Fruit fly (Drosophila melanogaster) whole organism, embryonic: Measurements from ENCODE around the gene CG4297.

Experiments
- Bgb ChIP-seq: fragments of 200-800 bp; sonication (Bioruptor generic); IDR thresholded peaks from 2 replicates; pipeline ENCODE4 v1.3.6; 2022; ENCODE audit warnings: missing biosample characterization, missing genetic modification characterization; ENCODE audit not compliant: partially characterized antibody
- C15 ChIP-seq: fragments of 200-800 bp; sonication (Bioruptor generic); IDR thresholded peaks from 3 replicates; pipeline ENCODE4 v1.3.6; 2022; ENCODE audit warnings: missing biosample characterization, missing genetic modification characterization
- CG1024 ChIP-seq: fragments of 200-800 bp; sonication (Bioruptor generic); IDR thresholded peaks from 2 replicates; pipeline ENCODE4 v1.3.6; 2022; ENCODE audit warnings: missing biosample characterization, missing genetic modification characterization
- CG10274 ChIP-seq: fragments of 200-800 bp; sonication (Bioruptor generic); optimal IDR thresholded peaks from 3 replicates; lab custom pipeline; 2017; ENCODE audit warnings: missing biosample characterization, mild to moderate bottlenecking, missing genetic modification characterization
- CG10321 ChIP-seq: fragments of 200-800 bp; sonication (Bioruptor generic); IDR thresholded peaks from 2 replicates; pipeline ENCODE4 v1.3.6; 2022; ENCODE audit warnings: missing biosample characterization, missing genetic modification characterization
- CG11456 ChIP-seq: fragments of 200-800 bp; sonication (Bioruptor generic); IDR thresholded peaks from 3 replicates; pipeline ENCODE4 v1.3.6; 2022; ENCODE audit warnings: missing biosample characterization, missing genetic modification characterization
- CG11723 ChIP-seq: fragments of 200-800 bp; sonication (Bioruptor generic); optimal IDR thresholded peaks from 2 replicates; lab custom pipeline; 2017; ENCODE audit warnings: missing biosample characterization, mild to moderate bottlenecking, missing genetic modification characterization
- CG13624 ChIP-seq: fragments of 200-800 bp; sonication (Bioruptor generic); optimal IDR thresholded peaks from 2 replicates; lab custom pipeline; 2016; ENCODE audit warnings: missing biosample characterization, missing genetic modification characterization
- CG15601 ChIP-seq: fragments of 200-800 bp; sonication (Bioruptor generic); optimal IDR thresholded peaks from 3 replicates; lab custom pipeline; 2019; ENCODE audit warnings: missing biosample characterization, mild to moderate bottlenecking, missing genetic modification characterization, moderate library complexity
- CG15696 ChIP-seq: fragments of 200-800 bp; sonication (Bioruptor generic); optimal IDR thresholded peaks from 2 replicates; lab custom pipeline; 2019; ENCODE audit warnings: missing biosample characterization, mild to moderate bottlenecking, missing genetic modification characterization, moderate library complexity
- CG16813 ChIP-seq: fragments of 200-800 bp; sonication (Bioruptor generic); IDR thresholded peaks from 3 replicates; pipeline ENCODE4 v1.3.6; 2022; ENCODE audit warnings: missing biosample characterization, missing genetic modification characterization; ENCODE audit not compliant: partially characterized antibody
- CG16863 ChIP-seq: fragments of 200-800 bp; sonication (Bioruptor generic); optimal IDR thresholded peaks from 3 replicates; lab custom pipeline; 2016; ENCODE audit warnings: missing biosample characterization, missing genetic modification characterization
- CG17385 ChIP-seq: fragments of 200-800 bp; sonication (Bioruptor generic); optimal IDR thresholded peaks from 3 replicates; lab custom pipeline; 2018; ENCODE audit warnings: missing biosample characterization, mild to moderate bottlenecking, missing genetic modification characterization
- CG17912 ChIP-seq: fragments of 200-800 bp; sonication (Bioruptor generic); optimal IDR thresholded peaks from 2 replicates; lab custom pipeline; 2018; ENCODE audit warnings: missing biosample characterization, mild to moderate bottlenecking, missing genetic modification characterization
- CG18476 ChIP-seq: fragments of 200-800 bp; sonication (Bioruptor generic); optimal IDR thresholded peaks from 2 replicates; lab custom pipeline; 2016; ENCODE audit warnings: missing biosample characterization, mild to moderate bottlenecking, missing genetic modification characterization
- CG2120 ChIP-seq: fragments of 200-800 bp; sonication (Bioruptor generic); optimal IDR thresholded peaks from 3 replicates; lab custom pipeline; 2016; ENCODE audit warnings: missing biosample characterization, missing genetic modification characterization
- CG3726 ChIP-seq: fragments of 200-800 bp; sonication (Bioruptor generic); IDR thresholded peaks from 3 replicates; pipeline ENCODE4, ENCODE4 v1.3.6; 2022; ENCODE audit warnings: missing biosample characterization, missing genetic modification characterization
- CG42726 ChIP-seq: fragments of 200-800 bp; sonication (Bioruptor generic); IDR thresholded peaks from 2 replicates; pipeline ENCODE4 v1.3.6; 2022; ENCODE audit warnings: missing biosample characterization, missing genetic modification characterization; ENCODE audit not compliant: partially characterized antibody
- CG4360 ChIP-seq: fragments of 200-800 bp; sonication (Bioruptor generic); IDR thresholded peaks from 2 replicates; pipeline ENCODE4 v1.3.6; 2022; ENCODE audit warnings: missing biosample characterization, missing genetic modification characterization
- CG4730 ChIP-seq: fragments of 200-800 bp; sonication (Bioruptor generic); IDR thresholded peaks from 2 replicates; pipeline ENCODE4 v1.3.6; 2022; ENCODE audit warnings: missing biosample characterization, missing genetic modification characterization
- CG6254 ChIP-seq: fragments of 200-800 bp; sonication (Bioruptor generic); optimal IDR thresholded peaks from 3 replicates; lab custom pipeline; 2017; ENCODE audit warnings: mild to moderate bottlenecking, missing biosample characterization, missing genetic modification reagents, missing genetic modification characterization
- CG6654 ChIP-seq: fragments of 200-800 bp; sonication (Bioruptor generic); optimal IDR thresholded peaks from 2 replicates; lab custom pipeline; 2017; ENCODE audit warnings: missing biosample characterization, mild to moderate bottlenecking, missing genetic modification characterization
- CG6683 ChIP-seq: fragments of 200-800 bp; sonication (Bioruptor generic); optimal IDR thresholded peaks from 2 replicates; lab custom pipeline; 2017; ENCODE audit warnings: missing biosample characterization, mild to moderate bottlenecking, missing genetic modification characterization, missing genetic modification reagents
- CG6765 ChIP-seq: fragments of 200-800 bp; sonication (Bioruptor generic); optimal IDR thresholded peaks from 3 replicates; lab custom pipeline; 2017; ENCODE audit warnings: missing biosample characterization, mild to moderate bottlenecking, missing genetic modification characterization
- CG7745 ChIP-seq: fragments of 200-800 bp; sonication (Bioruptor generic); optimal IDR thresholded peaks from 2 replicates; lab custom pipeline; 2018; ENCODE audit warnings: missing biosample characterization, mild to moderate bottlenecking, missing genetic modification characterization, moderate library complexity
- CG7839 ChIP-seq: fragments of 200-800 bp; sonication (Bioruptor generic); optimal IDR thresholded peaks from 3 replicates; lab custom pipeline; 2018; ENCODE audit warnings: missing biosample characterization, mild to moderate bottlenecking, missing genetic modification characterization, moderate library complexity
- CG9876 ChIP-seq: fragments of 200-800 bp; sonication (Bioruptor generic); optimal IDR thresholded peaks from 2 replicates; lab custom pipeline; 2016; ENCODE audit warnings: missing biosample characterization, missing genetic modification characterization
- CHES-1-like ChIP-seq: fragments of 200-800 bp; sonication (Bioruptor generic); optimal IDR thresholded peaks from 2 replicates; lab custom pipeline; 2016; ENCODE audit warnings: missing biosample characterization, missing genetic modification characterization
- Dek ChIP-seq: fragments of 200-800 bp; sonication (Bioruptor generic); optimal IDR thresholded peaks from 3 replicates; lab custom pipeline; 2019; ENCODE audit warnings: missing biosample characterization, mild to moderate bottlenecking, missing genetic modification characterization, moderate library complexity
- HLH3B ChIP-seq: fragments of 200-800 bp; sonication (Bioruptor generic); IDR thresholded peaks from 2 replicates; pipeline ENCODE4 v1.3.6; 2022; ENCODE audit warnings: missing biosample characterization, missing genetic modification characterization
- Lhr ChIP-seq: fragments of 200-800 bp; sonication (Bioruptor generic); optimal IDR thresholded peaks from 3 replicates; lab custom pipeline; 2017; ENCODE audit warnings: mild to moderate bottlenecking, missing biosample characterization, missing genetic modification reagents, missing genetic modification characterization
- Max ChIP-seq: fragments of 200-800 bp; sonication (Bioruptor generic); optimal IDR thresholded peaks from 2 replicates; lab custom pipeline; 2016; ENCODE audit warnings: missing biosample characterization, mild to moderate bottlenecking, missing genetic modification characterization
- NFAT ChIP-seq: fragments of 200-800 bp; sonication (Bioruptor generic); IDR thresholded peaks from 2 replicates; pipeline ENCODE4 v1.3.6; 2022; ENCODE audit warnings: missing biosample characterization, missing genetic modification characterization
- Oli ChIP-seq: fragments of 200-800 bp; sonication (Bioruptor generic); optimal IDR thresholded peaks from 2 replicates; lab custom pipeline; 2018; ENCODE audit warnings: missing biosample characterization, mild to moderate bottlenecking, missing genetic modification characterization, moderate library complexity
- ap ChIP-seq: fragments of 200-800 bp; sonication (Bioruptor generic); IDR thresholded peaks from 2 replicates; pipeline ENCODE4 v1.3.6; 2022; ENCODE audit warnings: missing biosample characterization, missing genetic modification characterization
- fru ChIP-seq: fragments of >200 bp; optimal IDR thresholded peaks from 2 replicates; lab custom pipeline; 2017
- insv ChIP-seq, 2 experiments: fragments of 200-800 bp; sonication (Bioruptor generic); optimal IDR thresholded peaks; 3 replicates each; lab custom pipeline; 2016 to 2018; ENCODE audit warnings: missing biosample characterization in 2 of 2, missing genetic modification characterization in 2 of 2
- lab ChIP-seq: fragments of 200-800 bp; sonication (Bioruptor generic); optimal IDR thresholded peaks from 3 replicates; lab custom pipeline; 2017; ENCODE audit warnings: missing biosample characterization, missing genetic modification characterization, mild to moderate bottlenecking, moderate library complexity, missing genetic modification reagents
- mld ChIP-seq: fragments of 200-800 bp; sonication (Bioruptor generic); IDR thresholded peaks from 3 replicates; pipeline ENCODE4 v1.3.6; 2022; ENCODE audit warnings: missing biosample characterization, missing genetic modification characterization; ENCODE audit not compliant: partially characterized antibody
- peb ChIP-seq: fragments of 200-800 bp; sonication (Bioruptor generic); IDR thresholded peaks from 2 replicates; pipeline ENCODE4 v1.3.6; 2022; ENCODE audit warnings: missing biosample characterization, missing genetic modification characterization
- pho ChIP-seq: fragments of 200-800 bp; sonication (Bioruptor generic); optimal IDR thresholded peaks from 2 replicates; lab custom pipeline; 2016; ENCODE audit warnings: missing biosample characterization, missing genetic modification characterization
- phol ChIP-seq: fragments of 200-800 bp; sonication (Bioruptor generic); optimal IDR thresholded peaks from 3 replicates; lab custom pipeline; 2018; ENCODE audit warnings: missing biosample characterization, mild to moderate bottlenecking, missing genetic modification characterization, moderate library complexity
- pita ChIP-seq: fragments of 200-800 bp; sonication (Bioruptor generic); optimal IDR thresholded peaks from 2 replicates; lab custom pipeline; 2017; ENCODE audit warnings: missing biosample characterization, mild to moderate bottlenecking, missing genetic modification characterization
- pros ChIP-seq: fragments of 200-800 bp; sonication (Bioruptor generic); optimal IDR thresholded peaks from 3 replicates; lab custom pipeline; 2019; ENCODE audit warnings: missing biosample characterization, mild to moderate bottlenecking, missing genetic modification characterization, moderate library complexity
- slbo ChIP-seq: fragments of 200-800 bp; sonication (Bioruptor generic); IDR thresholded peaks from 2 replicates; pipeline ENCODE4 v1.3.6; 2022; ENCODE audit warnings: missing biosample characterization, missing genetic modification characterization
- so ChIP-seq: fragments of 200-800 bp; sonication (Bioruptor generic); IDR thresholded peaks from 3 replicates; pipeline ENCODE4 v1.3.6; 2022; ENCODE audit warnings: missing biosample characterization, missing genetic modification characterization
- sqz ChIP-seq: fragments of 200-800 bp; sonication (Bioruptor generic); optimal IDR thresholded peaks from 3 replicates; lab custom pipeline; 2018; ENCODE audit warnings: missing biosample characterization, mild to moderate bottlenecking, missing genetic modification characterization
- ssp ChIP-seq: fragments of 200-800 bp; sonication (Bioruptor generic); IDR thresholded peaks from 2 replicates; pipeline ENCODE4 v1.3.6; 2022; ENCODE audit warnings: missing biosample characterization, missing genetic modification characterization
- zf30C ChIP-seq: fragments of 200-800 bp; sonication (Bioruptor generic); optimal IDR thresholded peaks from 3 replicates; lab custom pipeline; 2018; ENCODE audit warnings: missing biosample characterization, mild to moderate bottlenecking, missing genetic modification characterization

The CG4297 gene

dm6 chr2L:468745-469358 is 3.1 kb downstream of the CG4297 start (continued):
- TF ChIP-seq CG1024 (no peak), Bgb (no peak), peb (GFP tag; lab: Robert Waterston, UW) (0 out of 2 replicates have a peak, but pooled peaks have one; percentile 28), CG7745 (no peak), CG6765 (GFP tag; lab: Kevin White, UChicago) (peak; percentile 53), CG3726 (no peak), CG6254 (GFP tag; lab: Kevin White, UChicago) (peak; percentile 85), Dek (tag; lab: Kevin White, UChicago) (peak; percentile 65), CG10274 (GFP tag; lab: Kevin White, UChicago) (peak; percentile 45), CG2120 (GFP tag; lab: Kevin White, UChicago) (peak; percentile 84), HLH3B (GFP tag; lab: Robert Waterston, UW) (peak; percentile 81), Lhr (GFP tag; lab: Kevin White, UChicago) (peak; percentile 54), sqz (peak; percentile 45), C15 (GFP tag; lab: Robert Waterston, UW) (0 out of 3 replicates have a peak, but pooled peaks have one; percentile 36), insv (GFP tag; optimal IDR thresholded peaks at IDR 0.05; lab: Kevin White, UChicago) (no peak), fru (lab: Kevin White, UChicago) (no peak), CG17385 (GFP tag; lab: Kevin White, UChicago) (peak; percentile 68), CG6654 (GFP tag; lab: Kevin White, UChicago) (peak; percentile 37), ssp (peak; percentile 46; the same call in 1 of the 2 replicates), CG18476 (GFP tag; lab: Kevin White, UChicago) (peak; percentile 33), CG4360 (GFP tag; lab: Robert Waterston, UW) (0 out of 2 replicates have a peak, but pooled peaks have one; percentile 23), CG17912 (GFP tag; lab: Kevin White, UChicago) (no peak), pita (no peak), CG15696 (tag; lab: Kevin White, UChicago) (no peak), phol (tag; lab: Kevin White, UChicago) (peak; percentile 80), zf30C (GFP tag; lab: Kevin White, UChicago) (peak; percentile 10), CG13624 (GFP tag; lab: Kevin White, UChicago) (peak; percentile 72), pros (GFP tag; lab: Kevin White, UChicago) (peak; percentile 89), CG11723 (peak; percentile 59), CG9876 (GFP tag; lab: Kevin White, UChicago) (peak; percentile 55), CHES-1-like (GFP tag; lab: Kevin White, UChicago) (peak; percentile 77), ap (GFP tag; lab: Robert Waterston, UW) (peak; percentile 73), CG15601 (tag; lab: Kevin White, UChicago) (peak; percentile 66), CG16863 (GFP tag; lab: Kevin White, UChicago) (peak; percentile 79), NFAT (peak; percentile 49; the same call in 1 of the 2 replicates), slbo (peak; percentile 81), CG6683 (peak; percentile 29), so (GFP tag; lab: Robert Waterston, UW) (peak; percentile 76; the same call in 2 of the 3 replicates), Oli (tag; lab: Kevin White, UChicago) (peak; percentile 70), CG4730 (peak; percentile 74), pho (GFP tag; lab: Kevin White, UChicago) (peak; percentile 73), Max (GFP tag; lab: Kevin White, UChicago) (peak; percentile 50), lab (peak; percentile 87), CG11456 (GFP tag; lab: Robert Waterston, UW) (peak; percentile 64; the same call in 2 of the 3 replicates), CG42726 (GFP tag; lab: Robert Waterston, UW) (no peak), CG10321 (GFP tag; lab: Robert Waterston, UW) (peak; percentile 53; the same call in 1 of the 2 replicates), CG7839 (peak; percentile 82), mld (no peak), CG16813 (GFP tag; lab: Robert Waterston, UW) (no peak)
